Fruit fly (Drosophila melanogaster) whole organism, embryonic: ENCODE data around the gene CAH7.

ENCODE experiments used
- Aef1 ChIP-seq: fragments of 200-800 bp; sonication (Bioruptor generic); IDR thresholded peaks from 3 replicates; pipeline ENCODE4 v1.3.6; 2022; ENCODE audit warnings: missing biosample characterization, missing genetic modification characterization
- Atf3 ChIP-seq: fragments of 200-800 bp; sonication (Bioruptor generic); optimal IDR thresholded peaks from 3 replicates; lab custom pipeline; 2016; ENCODE audit warnings: missing biosample characterization, missing genetic modification characterization
- CG11085 ChIP-seq: fragments of 200-800 bp; sonication (Bioruptor generic); IDR thresholded peaks from 2 replicates; pipeline ENCODE4 v1.3.6; 2022; ENCODE audit warnings: missing biosample characterization, missing genetic modification characterization
- CG11560 ChIP-seq: fragments of 200-800 bp; sonication (Bioruptor generic); IDR thresholded peaks from 3 replicates; pipeline ENCODE4 v1.3.6; 2022; ENCODE audit warnings: missing biosample characterization, missing genetic modification characterization
- CG1233 ChIP-seq: fragments of 200-800 bp; sonication (Bioruptor generic); optimal IDR thresholded peaks from 4 replicates; lab custom pipeline; 2018; ENCODE audit warnings: missing biosample characterization, mild to moderate bottlenecking, missing genetic modification characterization
- CG12659 ChIP-seq: fragments of 200-800 bp; sonication (Bioruptor generic); optimal IDR thresholded peaks from 3 replicates; lab custom pipeline; 2017; ENCODE audit warnings: mild to moderate bottlenecking, missing biosample characterization, missing genetic modification reagents, missing genetic modification characterization
- CG14050 ChIP-seq: fragments of 200-800 bp; sonication (Bioruptor generic); IDR thresholded peaks from 3 replicates; pipeline ENCODE4 v1.3.6; 2022; ENCODE audit warnings: missing biosample characterization, missing genetic modification characterization
- CG15011 ChIP-seq: fragments of 200-800 bp; sonication (Bioruptor generic); optimal IDR thresholded peaks from 3 replicates; lab custom pipeline; 2018; ENCODE audit warnings: missing biosample characterization, mild to moderate bottlenecking, missing genetic modification characterization
- CG17359 ChIP-seq: fragments of 200-800 bp; sonication (Bioruptor generic); optimal IDR thresholded peaks from 3 replicates; lab custom pipeline; 2018; ENCODE audit warnings: missing biosample characterization, mild to moderate bottlenecking, missing genetic modification characterization, moderate library complexity
- CG1792 ChIP-seq: fragments of 200-800 bp; sonication (Bioruptor generic); optimal IDR thresholded peaks from 2 replicates; lab custom pipeline; 2016; ENCODE audit warnings: missing biosample characterization, missing genetic modification characterization
- CG2116 ChIP-seq: fragments of 200-800 bp; sonication (Bioruptor generic); optimal IDR thresholded peaks from 3 replicates; lab custom pipeline; 2018; ENCODE audit warnings: missing biosample characterization, mild to moderate bottlenecking, missing genetic modification characterization
- CG2889 ChIP-seq: fragments of 200-800 bp; sonication (Bioruptor generic); IDR thresholded peaks from 3 replicates; pipeline ENCODE4 v1.3.6; 2022; ENCODE audit warnings: missing biosample characterization, missing genetic modification characterization
- CG31224 ChIP-seq: fragments of 200-800 bp; sonication (Bioruptor generic); IDR thresholded peaks from 2 replicates; pipeline ENCODE4 v1.3.6; 2022; ENCODE audit warnings: missing biosample characterization, missing genetic modification characterization
- CG7372 ChIP-seq: fragments of 200-800 bp; sonication (Bioruptor generic); IDR thresholded peaks from 2 replicates; pipeline ENCODE4 v1.3.6; 2022; ENCODE audit warnings: missing biosample characterization, missing genetic modification characterization
- CG7745 ChIP-seq: fragments of 200-800 bp; sonication (Bioruptor generic); optimal IDR thresholded peaks from 2 replicates; lab custom pipeline; 2018; ENCODE audit warnings: missing biosample characterization, mild to moderate bottlenecking, missing genetic modification characterization, moderate library complexity
- CG8089 ChIP-seq: fragments of 200-800 bp; sonication (Bioruptor generic); optimal IDR thresholded peaks from 3 replicates; lab custom pipeline; 2016; ENCODE audit warnings: missing biosample characterization, missing genetic modification characterization
- CG8290 ChIP-seq, 3 experiments: fragments of 200-800 bp; sonication (Bioruptor generic); optimal IDR thresholded peaks; 2 replicates each; lab custom pipeline; 2016 to 2019; ENCODE audit warnings: missing biosample characterization in 3 of 3, missing genetic modification characterization in 3 of 3, mild to moderate bottlenecking in 2 of 3, moderate library complexity in 1 of 3
- CG8765 ChIP-seq: fragments of 200-800 bp; sonication (Bioruptor generic); IDR thresholded peaks from 2 replicates; pipeline ENCODE4 v1.3.6; 2022; ENCODE audit warnings: missing biosample characterization, missing genetic modification characterization
- Dad ChIP-seq: fragments of 200-800 bp; sonication (Bioruptor generic); optimal IDR thresholded peaks from 3 replicates; lab custom pipeline; 2016; ENCODE audit warnings: missing biosample characterization, missing genetic modification characterization
- Dbx ChIP-seq: fragments of 200-800 bp; sonication (Bioruptor generic); IDR thresholded peaks from 3 replicates; pipeline ENCODE4 v1.3.6; 2022; ENCODE audit warnings: missing biosample characterization, missing genetic modification characterization
- Dfd ChIP-seq, 2 experiments: fragments of >200 bp; optimal IDR thresholded peaks; 2 replicates each; lab custom pipeline; 2017; ENCODE audit warnings: missing biosample characterization in 2 of 2, missing genetic modification characterization in 2 of 2
- Dip2 ChIP-seq: fragments of 200-800 bp; sonication (Bioruptor generic); IDR thresholded peaks from 2 replicates; pipeline ENCODE4 v1.3.6; 2022; ENCODE audit warnings: missing biosample characterization, missing genetic modification characterization
- Doc3 ChIP-seq: fragments of 200-800 bp; sonication (Bioruptor generic); IDR thresholded peaks from 3 replicates; pipeline ENCODE4 v1.3.6; 2022; ENCODE audit warnings: missing biosample characterization, missing genetic modification characterization; ENCODE audit not compliant: partially characterized antibody
- Jarid2 ChIP-seq: fragments of 200-800 bp; sonication (Bioruptor generic); optimal IDR thresholded peaks from 3 replicates; lab custom pipeline; 2017; ENCODE audit warnings: mild to moderate bottlenecking, missing biosample characterization, missing genetic modification reagents, missing genetic modification characterization
- Mad ChIP-seq: fragments of 200-800 bp; sonication (Bioruptor generic); optimal IDR thresholded peaks from 2 replicates; lab custom pipeline; 2016; ENCODE audit warnings: missing biosample characterization, missing genetic modification characterization
- Max ChIP-seq: fragments of 200-800 bp; sonication (Bioruptor generic); optimal IDR thresholded peaks from 2 replicates; lab custom pipeline; 2016; ENCODE audit warnings: missing biosample characterization, mild to moderate bottlenecking, missing genetic modification characterization
- Meics ChIP-seq: fragments of 200-800 bp; sonication (Bioruptor generic); optimal IDR thresholded peaks from 2 replicates; lab custom pipeline; 2017; ENCODE audit warnings: missing biosample characterization, mild to moderate bottlenecking, missing genetic modification characterization
- Ssrp ChIP-seq: fragments of 200-800 bp; sonication (Bioruptor generic); optimal IDR thresholded peaks from 2 replicates; lab custom pipeline; 2018; ENCODE audit warnings: missing biosample characterization, mild to moderate bottlenecking, missing genetic modification characterization, moderate library complexity
- Taf1 ChIP-seq: fragments of 200-800 bp; sonication (Bioruptor generic); IDR thresholded peaks from 2 replicates; pipeline ENCODE4 v1.3.6; 2022; ENCODE audit warnings: missing biosample characterization, missing genetic modification characterization
- ase ChIP-seq: fragments of 200-800 bp; sonication (Bioruptor generic); IDR thresholded peaks from 3 replicates; pipeline ENCODE4 v1.3.6; 2022; ENCODE audit warnings: missing biosample characterization, missing genetic modification characterization
- br ChIP-seq: fragments of >200 bp; optimal IDR thresholded peaks from 2 replicates; lab custom pipeline; 2017
- croc ChIP-seq: fragments of 200-800 bp; sonication (Bioruptor generic); conservative IDR thresholded peaks from 3 replicates; pipeline ENCODE4 v1.3.6; 2022; ENCODE audit warnings: missing biosample characterization, missing genetic modification characterization
- eyg ChIP-seq: fragments of 200-800 bp; sonication (Bioruptor generic); optimal IDR thresholded peaks from 3 replicates; lab custom pipeline; 2016; ENCODE audit warnings: missing biosample characterization, missing genetic modification characterization
- fd96Cb ChIP-seq: fragments of 200-800 bp; sonication (Bioruptor generic); optimal IDR thresholded peaks from 2 replicates; lab custom pipeline; 2018; ENCODE audit warnings: missing biosample characterization, mild to moderate bottlenecking, missing genetic modification characterization, moderate library complexity
- gce ChIP-seq: fragments of 200-800 bp; sonication (Bioruptor generic); IDR thresholded peaks from 3 replicates; pipeline ENCODE4 v1.3.6; 2022; ENCODE audit warnings: missing biosample characterization, missing genetic modification characterization
- knrl ChIP-seq: fragments of 200-800 bp; sonication (Bioruptor generic); IDR thresholded peaks from 3 replicates; pipeline ENCODE4 v1.3.6; 2022; ENCODE audit warnings: missing biosample characterization, missing genetic modification characterization; ENCODE audit not compliant: partially characterized antibody
- lov ChIP-seq, 2 experiments: fragments of 200-800 bp in 1 of 2; fragments of >200 bp in 1 of 2; sonication (Bioruptor generic) in 1 of 2; IDR thresholded peaks in 1 of 2; optimal IDR thresholded peaks in 1 of 2; 2 replicates in 1 of 2; 3 replicates in 1 of 2; pipeline versions ENCODE4 v1.3.6 to Lab custom; 2017 to 2022; ENCODE audit warnings: missing biosample characterization in 1 of 2, missing genetic modification characterization in 1 of 2
- mld ChIP-seq: fragments of 200-800 bp; sonication (Bioruptor generic); IDR thresholded peaks from 3 replicates; pipeline ENCODE4 v1.3.6; 2022; ENCODE audit warnings: missing biosample characterization, missing genetic modification characterization; ENCODE audit not compliant: partially characterized antibody
- nom ChIP-seq: fragments of 200-800 bp; sonication (Bioruptor generic); optimal IDR thresholded peaks from 2 replicates; lab custom pipeline; 2017; ENCODE audit warnings: missing biosample characterization, missing genetic modification characterization, mild to moderate bottlenecking, moderate library complexity, missing genetic modification reagents
- odd ChIP-seq: fragments of 200-800 bp; sonication (Bioruptor generic); optimal IDR thresholded peaks from 2 replicates; lab custom pipeline; 2017; ENCODE audit warnings: missing biosample characterization, mild to moderate bottlenecking, missing genetic modification characterization
- phol ChIP-seq: fragments of 200-800 bp; sonication (Bioruptor generic); optimal IDR thresholded peaks from 3 replicates; lab custom pipeline; 2018; ENCODE audit warnings: missing biosample characterization, mild to moderate bottlenecking, missing genetic modification characterization, moderate library complexity
- pros ChIP-seq: fragments of 200-800 bp; sonication (Bioruptor generic); optimal IDR thresholded peaks from 3 replicates; lab custom pipeline; 2019; ENCODE audit warnings: missing biosample characterization, mild to moderate bottlenecking, missing genetic modification characterization, moderate library complexity
- pzg ChIP-seq: fragments of 200-800 bp; sonication (Bioruptor generic); optimal IDR thresholded peaks from 3 replicates; lab custom pipeline; 2018; ENCODE audit warnings: missing biosample characterization, mild to moderate bottlenecking, missing genetic modification characterization, moderate library complexity
- sc ChIP-seq, 3 experiments: fragments of >200 bp in 2 of 3; fragments of 200-800 bp in 1 of 3; sonication (Bioruptor generic) in 1 of 3; optimal IDR thresholded peaks; 2 replicates in 2 of 3; 3 replicates in 1 of 3; lab custom pipeline; 2017; ENCODE audit warnings: mild to moderate bottlenecking in 1 of 3, missing biosample characterization in 1 of 3, missing genetic modification characterization in 1 of 3, missing genetic modification reagents in 1 of 3
- sens ChIP-seq: fragments of 200-800 bp; sonication (Bioruptor generic); peaks from one replicate; lab custom pipeline; 2016; ENCODE audit warnings: missing biosample characterization, missing genetic modification characterization
- sima ChIP-seq: fragments of 200-800 bp; sonication (Bioruptor generic); optimal IDR thresholded peaks from 2 replicates; lab custom pipeline; 2016; ENCODE audit warnings: missing biosample characterization, missing genetic modification characterization
- slbo ChIP-seq: fragments of 200-800 bp; sonication (Bioruptor generic); IDR thresholded peaks from 2 replicates; pipeline ENCODE4 v1.3.6; 2022; ENCODE audit warnings: missing biosample characterization, missing genetic modification characterization
- slp2 ChIP-seq: fragments of 200-800 bp; sonication (Bioruptor generic); optimal IDR thresholded peaks from 2 replicates; lab custom pipeline; 2016; ENCODE audit warnings: missing biosample characterization, missing genetic modification characterization
- sr ChIP-seq: fragments of 200-800 bp; sonication (Bioruptor generic); IDR thresholded peaks from 3 replicates; pipeline ENCODE4 v1.3.6; 2022; ENCODE audit warnings: missing biosample characterization, missing genetic modification characterization
- tap ChIP-seq: fragments of 200-800 bp; optimal IDR thresholded peaks from 3 replicates; lab custom pipeline; 2019; ENCODE audit warnings: missing biosample characterization, mild to moderate bottlenecking, missing genetic modification characterization, moderate library complexity

CAH7 gene

dm6 chr3R:10132906-10133416 lies 20.9 kb downstream of the CAH7 start (continued):
- TF ChIP-seq sima (no peak), phol (tag; lab: Kevin White, UChicago) (peak; percentile 27), slp2 (GFP tag; lab: Kevin White, UChicago) (no peak), CG11085 (GFP tag; lab: Robert Waterston, UW) (no peak), pzg (no peak), br (lab: Kevin White, UChicago) (no peak), sens (GFP tag; lab: Kevin White, UChicago) (peak; percentile 49), CG8765 (GFP tag; lab: Robert Waterston, UW) (no peak), croc (no peak), lov (optimal IDR thresholded peaks at IDR 0.05; lab: Kevin White, UChicago) (no peak), lov (GFP tag; IDR thresholded peaks at IDR 0.05; lab: Robert Waterston, UW) (no peak), CG8290 (GFP tag; optimal IDR thresholded peaks at IDR 0.05; lab: Kevin White, UChicago) (no peak), CG8290 (tag; optimal IDR thresholded peaks at IDR 0.05; lab: Kevin White, UChicago) (no peak), CG17359 (tag; lab: Kevin White, UChicago) (peak; percentile 26), ase (GFP tag; lab: Robert Waterston, UW) (no peak), nom (GFP tag; lab: Kevin White, UChicago) (peak; percentile 19), Doc3 (no peak), CG2889 (GFP tag; lab: Robert Waterston, UW) (no peak), Dip2 (GFP tag; lab: Robert Waterston, UW) (no peak), tap (no peak), CG31224 (GFP tag; lab: Robert Waterston, UW) (no peak), eyg (no peak), Jarid2 (GFP tag; lab: Kevin White, UChicago) (no peak), CG12659 (GFP tag; lab: Kevin White, UChicago) (no peak), Dbx (GFP tag; lab: Robert Waterston, UW) (no peak), odd (GFP tag; lab: Kevin White, UChicago) (no peak), CG8089 (GFP tag; lab: Kevin White, UChicago) (no peak), knrl (GFP tag; lab: Robert Waterston, UW) (no peak), gce (GFP tag; lab: Robert Waterston, UW) (no peak), CG7745 (tag; lab: Kevin White, UChicago) (no peak), Meics (peak; percentile 82), Aef1 (GFP tag; lab: Robert Waterston, UW) (no peak), CG1792 (GFP tag; lab: Kevin White, UChicago) (no peak), fd96Cb (tag; lab: Kevin White, UChicago) (no peak), Mad (GFP tag; lab: Kevin White, UChicago) (no peak), Dfd (GFP tag; optimal IDR thresholded peaks at IDR 0.05; lab: Kevin White, UChicago) (no peak), slbo (GFP tag; lab: Robert Waterston, UW) (0 out of 2 replicates have a peak, but pooled peaks have one; percentile 26), Max (GFP tag; lab: Kevin White, UChicago) (no peak), CG1233 (GFP tag; lab: Kevin White, UChicago) (no peak), CG11560 (tag; lab: Robert Waterston, UW) (no peak), Ssrp (tag; lab: Kevin White, UChicago) (no peak), sr (no peak), Dad (no peak), Taf1 (GFP tag; lab: Robert Waterston, UW) (no peak), CG2116 (peak; percentile 15), Atf3 (GFP tag; lab: Kevin White, UChicago) (no peak), CG14050 (no peak), CG7372 (GFP tag; lab: Robert Waterston, UW) (no peak), CG15011 (GFP tag; lab: Kevin White, UChicago) (no peak), mld (GFP tag; lab: Robert Waterston, UW) (no peak), pros (peak; percentile 93), sc (optimal IDR thresholded peaks at IDR 0.05; lab: Kevin White, UChicago) (no peak), sc (GFP tag; optimal IDR thresholded peaks at IDR 0.05; lab: Kevin White, UChicago) (no peak)
